Fruit fly (Drosophila melanogaster) whole organism, embryonic: Measurements from ENCODE around the gene CG6048.

Source experiments
- ATbp ChIP-seq: fragments of 200-800 bp; sonication (Bioruptor generic); optimal IDR thresholded peaks from 2 replicates; lab custom pipeline; 2017; ENCODE audit warnings: missing biosample characterization, mild to moderate bottlenecking, missing genetic modification characterization, missing genetic modification reagents
- Adf1 ChIP-seq: fragments of 200-800 bp; sonication (Bioruptor generic); IDR thresholded peaks from 2 replicates; pipeline ENCODE4 v1.3.6; 2022; ENCODE audit warnings: missing biosample characterization, missing genetic modification characterization
- Atf6 ChIP-seq: fragments of 200-800 bp; sonication (Bioruptor generic); IDR thresholded peaks from 2 replicates; pipeline ENCODE4 v1.3.6; 2022; ENCODE audit warnings: missing biosample characterization, missing genetic modification characterization
- CG11560 ChIP-seq: fragments of 200-800 bp; sonication (Bioruptor generic); IDR thresholded peaks from 3 replicates; pipeline ENCODE4 v1.3.6; 2022; ENCODE audit warnings: missing biosample characterization, missing genetic modification characterization
- CG11696 ChIP-seq: fragments of 200-800 bp; sonication (Bioruptor generic); IDR thresholded peaks from 2 replicates; pipeline ENCODE4 v1.3.6; 2022; ENCODE audit warnings: missing biosample characterization, missing genetic modification characterization
- CG12391 ChIP-seq: fragments of 200-800 bp; sonication (Bioruptor generic); optimal IDR thresholded peaks from 3 replicates; lab custom pipeline; 2018; ENCODE audit warnings: missing biosample characterization, mild to moderate bottlenecking, missing genetic modification characterization, moderate library complexity
- CG13296 ChIP-seq: fragments of 200-800 bp; sonication (Bioruptor generic); optimal IDR thresholded peaks from 3 replicates; lab custom pipeline; 2018; ENCODE audit warnings: missing biosample characterization, mild to moderate bottlenecking, missing genetic modification characterization
- CG14014 ChIP-seq: fragments of 200-800 bp; sonication (Bioruptor generic); IDR thresholded peaks from 2 replicates; pipeline ENCODE4 v1.3.6; 2022; ENCODE audit warnings: missing biosample characterization, missing genetic modification characterization
- CG15601 ChIP-seq: fragments of 200-800 bp; sonication (Bioruptor generic); optimal IDR thresholded peaks from 3 replicates; lab custom pipeline; 2019; ENCODE audit warnings: missing biosample characterization, mild to moderate bottlenecking, missing genetic modification characterization, moderate library complexity
- CG17361 ChIP-seq: fragments of 200-800 bp; sonication (Bioruptor generic); IDR thresholded peaks from 3 replicates; pipeline ENCODE4 v1.3.6; 2022; ENCODE audit warnings: missing biosample characterization, missing genetic modification characterization
- CG2116 ChIP-seq: fragments of 200-800 bp; sonication (Bioruptor generic); optimal IDR thresholded peaks from 3 replicates; lab custom pipeline; 2018; ENCODE audit warnings: missing biosample characterization, mild to moderate bottlenecking, missing genetic modification characterization
- CG2129 ChIP-seq: fragments of 200-800 bp; sonication (Bioruptor generic); IDR thresholded peaks from 2 replicates; pipeline ENCODE4 v1.3.6; 2022; ENCODE audit warnings: missing biosample characterization, missing genetic modification characterization; ENCODE audit not compliant: partially characterized antibody
- CG30020 ChIP-seq: fragments of 200-800 bp; optimal IDR thresholded peaks from 2 replicates; lab custom pipeline; 2019; ENCODE audit warnings: missing biosample characterization, mild to moderate bottlenecking, missing genetic modification characterization, moderate library complexity
- CG32532 ChIP-seq: fragments of 200-800 bp; sonication (Bioruptor generic); IDR thresholded peaks from 2 replicates; pipeline ENCODE4 v1.3.6; 2022; ENCODE audit warnings: missing biosample characterization, missing genetic modification characterization
- CG4282 ChIP-seq: fragments of 200-800 bp; sonication (Bioruptor generic); optimal IDR thresholded peaks from 2 replicates; lab custom pipeline; 2016; ENCODE audit warnings: missing biosample characterization, missing genetic modification characterization
- CG4404 ChIP-seq: fragments of 200-800 bp; sonication (Bioruptor generic); IDR thresholded peaks from 2 replicates; pipeline ENCODE4 v1.3.6; 2022; ENCODE audit warnings: missing biosample characterization, missing genetic modification characterization
- CG4707 ChIP-seq: fragments of 200-800 bp; sonication (Bioruptor generic); optimal IDR thresholded peaks from 2 replicates; lab custom pipeline; 2018; ENCODE audit warnings: missing biosample characterization, mild to moderate bottlenecking, missing genetic modification characterization, moderate library complexity
- CG7786 ChIP-seq: fragments of 200-800 bp; sonication (Bioruptor generic); optimal IDR thresholded peaks from 2 replicates; lab custom pipeline; 2016; ENCODE audit warnings: missing biosample characterization, missing genetic modification characterization
- CG7928 ChIP-seq: fragments of 200-800 bp; sonication (Bioruptor generic); optimal IDR thresholded peaks from 2 replicates; lab custom pipeline; 2017; ENCODE audit warnings: missing biosample characterization, mild to moderate bottlenecking, missing genetic modification characterization
- D ChIP-seq, 2 experiments: fragments of 200-800 bp in 1 of 2; fragments of >200 bp in 1 of 2; sonication (Bioruptor generic) in 1 of 2; optimal IDR thresholded peaks; 2 replicates in 1 of 2; 3 replicates in 1 of 2; lab custom pipeline; 2017; ENCODE audit warnings: mild to moderate bottlenecking in 1 of 2, missing biosample characterization in 1 of 2, missing genetic modification characterization in 1 of 2, missing genetic modification reagents in 1 of 2
- Doc3 ChIP-seq: fragments of 200-800 bp; sonication (Bioruptor generic); IDR thresholded peaks from 3 replicates; pipeline ENCODE4 v1.3.6; 2022; ENCODE audit warnings: missing biosample characterization, missing genetic modification characterization; ENCODE audit not compliant: partially characterized antibody
- E2f2 ChIP-seq: fragments of 200-800 bp; sonication (Bioruptor generic); IDR thresholded peaks from 2 replicates; pipeline ENCODE4 v1.3.6; 2022; ENCODE audit warnings: missing biosample characterization, missing genetic modification characterization
- Eip74EF ChIP-seq, 2 experiments: fragments of 200-800 bp in 1 of 2; fragments of >200 bp in 1 of 2; sonication (Bioruptor generic) in 1 of 2; optimal IDR thresholded peaks; 2 replicates each; lab custom pipeline; 2017 to 2019; ENCODE audit warnings: missing biosample characterization in 2 of 2, missing genetic modification characterization in 2 of 2, mild to moderate bottlenecking in 1 of 2, moderate library complexity in 1 of 2
- HLH3B ChIP-seq: fragments of 200-800 bp; sonication (Bioruptor generic); IDR thresholded peaks from 2 replicates; pipeline ENCODE4 v1.3.6; 2022; ENCODE audit warnings: missing biosample characterization, missing genetic modification characterization
- HLH4C ChIP-seq: fragments of 200-800 bp; sonication (Bioruptor generic); IDR thresholded peaks from 3 replicates; pipeline ENCODE4 v1.3.6; 2022; ENCODE audit warnings: missing biosample characterization, missing genetic modification characterization; ENCODE audit not compliant: partially characterized antibody
- Nf-YA ChIP-seq: fragments of 200-800 bp; sonication (Bioruptor generic); IDR thresholded peaks from 2 replicates; pipeline ENCODE4 v1.3.6; 2022; ENCODE audit warnings: missing biosample characterization, missing genetic modification characterization
- Opbp ChIP-seq: fragments of 200-800 bp; sonication (Bioruptor generic); IDR thresholded peaks from 3 replicates; pipeline ENCODE4 v1.3.6; 2022; ENCODE audit warnings: missing biosample characterization, missing genetic modification characterization; ENCODE audit not compliant: partially characterized antibody
- Ptx1 ChIP-seq: fragments of 200-800 bp; sonication (Bioruptor generic); IDR thresholded peaks from 2 replicates; pipeline ENCODE4 v1.3.6; 2022; ENCODE audit warnings: missing biosample characterization, missing genetic modification characterization
- Taf1 ChIP-seq: fragments of 200-800 bp; sonication (Bioruptor generic); IDR thresholded peaks from 2 replicates; pipeline ENCODE4 v1.3.6; 2022; ENCODE audit warnings: missing biosample characterization, missing genetic modification characterization
- YL-1 ChIP-seq: fragments of 200-800 bp; sonication (Bioruptor generic); optimal IDR thresholded peaks from 3 replicates; lab custom pipeline; 2017; ENCODE audit warnings: missing biosample characterization, mild to moderate bottlenecking, missing genetic modification characterization
- ab ChIP-seq: fragments of 200-800 bp; sonication (Bioruptor generic); optimal IDR thresholded peaks from 2 replicates; lab custom pipeline; 2016; ENCODE audit warnings: missing biosample characterization, missing genetic modification characterization
- al ChIP-seq: fragments of 200-800 bp; sonication (Bioruptor generic); IDR thresholded peaks from 2 replicates; pipeline ENCODE4 v1.3.6; 2022; ENCODE audit warnings: missing biosample characterization, missing genetic modification characterization
- aop ChIP-seq: fragments of 200-800 bp; sonication (Bioruptor generic); IDR thresholded peaks from 2 replicates; pipeline ENCODE4 v1.3.6; 2022; ENCODE audit warnings: missing biosample characterization, missing genetic modification characterization
- btn ChIP-seq: fragments of 200-800 bp; sonication (Bioruptor generic); optimal IDR thresholded peaks from 2 replicates; lab custom pipeline; 2016; ENCODE audit warnings: missing biosample characterization, missing genetic modification characterization
- chn ChIP-seq: fragments of 200-800 bp; sonication (Bioruptor generic); optimal IDR thresholded peaks from 2 replicates; lab custom pipeline; 2016; ENCODE audit warnings: missing biosample characterization, missing genetic modification characterization
- fru ChIP-seq: fragments of >200 bp; optimal IDR thresholded peaks from 2 replicates; lab custom pipeline; 2017
- fu2 ChIP-seq: fragments of 200-800 bp; sonication (Bioruptor generic); optimal IDR thresholded peaks from 2 replicates; lab custom pipeline; 2016; ENCODE audit warnings: missing biosample characterization, missing genetic modification characterization
- gfzf ChIP-seq: fragments of 200-800 bp; sonication (Bioruptor generic); optimal IDR thresholded peaks from 2 replicates; lab custom pipeline; 2016; ENCODE audit warnings: missing biosample characterization, mild to moderate bottlenecking, missing genetic modification characterization, moderate library complexity
- inv ChIP-seq: fragments of 200-800 bp; sonication (Bioruptor generic); IDR thresholded peaks from 2 replicates; pipeline ENCODE4 v1.3.6; 2022; ENCODE audit warnings: missing biosample characterization, missing genetic modification characterization; ENCODE audit not compliant: partially characterized antibody
- mirr ChIP-seq: fragments of 200-800 bp; sonication (Bioruptor generic); optimal IDR thresholded peaks from 3 replicates; lab custom pipeline; 2018; ENCODE audit warnings: missing biosample characterization, mild to moderate bottlenecking, missing genetic modification characterization
- otp ChIP-seq: fragments of 200-800 bp; sonication (Bioruptor generic); IDR thresholded peaks from 3 replicates; pipeline ENCODE4, ENCODE4 v1.3.6; 2022; ENCODE audit warnings: missing biosample characterization, missing genetic modification characterization
- run ChIP-seq: fragments of 200-800 bp; sonication (Bioruptor generic); optimal IDR thresholded peaks from 3 replicates; lab custom pipeline; 2018; ENCODE audit warnings: missing biosample characterization, mild to moderate bottlenecking, missing genetic modification characterization
- sens-2 ChIP-seq: fragments of 200-800 bp; sonication (Bioruptor generic); IDR thresholded peaks from 2 replicates; pipeline ENCODE4 v1.3.6; 2022; ENCODE audit warnings: missing biosample characterization, missing genetic modification characterization
- seq ChIP-seq: fragments of 200-800 bp; sonication (Bioruptor generic); IDR thresholded peaks from 2 replicates; pipeline ENCODE4 v1.3.6; 2022; ENCODE audit warnings: missing biosample characterization, missing genetic modification characterization
- shn ChIP-seq: fragments of 200-800 bp; sonication (Bioruptor generic); optimal IDR thresholded peaks from 3 replicates; lab custom pipeline; 2016; ENCODE audit warnings: missing biosample characterization, missing genetic modification characterization
- sisA ChIP-seq: fragments of 200-800 bp; sonication (Bioruptor generic); IDR thresholded peaks from 2 replicates; pipeline ENCODE4 v1.3.6; 2022; ENCODE audit warnings: missing biosample characterization, missing genetic modification characterization
- slp2 ChIP-seq: fragments of 200-800 bp; sonication (Bioruptor generic); optimal IDR thresholded peaks from 2 replicates; lab custom pipeline; 2016; ENCODE audit warnings: missing biosample characterization, missing genetic modification characterization
- stc ChIP-seq: fragments of 200-800 bp; sonication (Bioruptor generic); IDR thresholded peaks from 2 replicates; pipeline ENCODE4 v1.3.6; 2022; ENCODE audit warnings: missing biosample characterization, missing genetic modification characterization
- vvl ChIP-seq: fragments of 200-800 bp; sonication (Bioruptor generic); IDR thresholded peaks from 2 replicates; pipeline ENCODE4 v1.3.6; 2022; ENCODE audit warnings: missing biosample characterization, missing genetic modification characterization
- wor ChIP-seq: fragments of 200-800 bp; sonication (Bioruptor generic); IDR thresholded peaks from 2 replicates; pipeline ENCODE4 v1.3.6; 2022; ENCODE audit warnings: missing biosample characterization, missing genetic modification characterization

Gene CG6048

DNA sequence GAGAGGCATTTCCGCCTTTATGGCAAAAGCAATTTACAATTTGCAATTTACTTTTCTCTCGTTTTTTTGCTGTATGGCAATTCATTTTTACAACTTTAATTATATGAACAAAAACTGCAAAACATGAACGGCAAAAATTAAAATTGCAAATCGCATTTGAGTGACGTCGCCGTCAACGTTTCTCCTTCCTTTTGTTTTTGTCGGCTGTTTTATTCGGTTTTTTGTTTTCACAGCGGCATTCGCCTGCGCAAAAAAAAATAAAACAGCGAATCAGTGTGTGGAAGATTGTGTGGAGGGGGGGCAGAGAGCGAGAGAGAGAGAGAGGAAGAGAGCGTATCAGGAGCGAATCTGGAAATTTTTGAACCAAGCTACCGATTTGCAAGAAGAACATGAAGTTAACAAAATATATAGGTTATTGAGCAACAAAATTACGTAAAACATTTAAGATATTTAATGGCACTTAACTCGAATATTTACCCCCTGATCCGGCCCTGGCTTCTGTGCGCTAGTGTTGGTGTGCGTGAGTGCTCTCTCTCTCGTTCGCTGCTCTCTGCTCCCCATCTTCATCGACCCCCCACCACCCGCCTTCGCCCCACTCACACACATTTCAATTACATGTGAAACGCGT is 33.8 kb upstream of the CG6048 start (continued):
- TF ChIP-seq CG11696 (peak; percentile 95), CG14014 (peak; percentile 99), Ptx1 (GFP tag; lab: Robert Waterston, UW) (peak; percentile 100), seq (GFP tag; lab: Robert Waterston, UW) (peak; percentile 99), fu2 (GFP tag; lab: Kevin White, UChicago) (peak; percentile 98), Doc3 (no peak), Adf1 (GFP tag; lab: Robert Waterston, UW) (peak; percentile 92), ATbp (peak; percentile 99), gfzf (peak; percentile 30), vvl (GFP tag; lab: Robert Waterston, UW) (peak; percentile 100), CG4707 (GFP tag; lab: Kevin White, UChicago) (peak; percentile 86), slp2 (GFP tag; lab: Kevin White, UChicago) (peak; percentile 98), fru (lab: Kevin White, UChicago) (no peak), run (tag; lab: Kevin White, UChicago) (peak; percentile 94), CG7928 (GFP tag; lab: Kevin White, UChicago) (peak; percentile 84), Atf6 (peak; percentile 99), D (optimal IDR thresholded peaks at IDR 0.05; lab: Kevin White, UChicago) (no peak), D (GFP tag; optimal IDR thresholded peaks at IDR 0.05; lab: Kevin White, UChicago) (peak; percentile 98), ab (GFP tag; lab: Kevin White, UChicago) (peak; percentile 99), otp (GFP tag; lab: Robert Waterston, UW) (peak; percentile 99), E2f2 (peak; percentile 89), HLH4C (GFP tag; lab: Robert Waterston, UW) (peak; percentile 78), shn (peak; percentile 98), CG12391 (tag; lab: Kevin White, UChicago) (peak; percentile 98), inv (GFP tag; lab: Robert Waterston, UW) (peak; percentile 90), CG2129 (no peak), sens-2 (GFP tag; lab: Robert Waterston, UW) (peak; percentile 98), btn (peak; percentile 97), CG2116 (peak; percentile 84), wor (GFP tag; lab: Robert Waterston, UW) (peak; percentile 98), sisA (peak; percentile 100), CG30020 (tag; lab: Kevin White, UChicago) (peak; percentile 82), CG17361 (GFP tag; lab: Robert Waterston, UW) (peak; percentile 97), aop (GFP tag; lab: Robert Waterston, UW) (peak; percentile 96), stc (GFP tag; lab: Robert Waterston, UW) (peak; percentile 99), CG4282 (GFP tag; lab: Kevin White, UChicago) (peak; percentile 96), Eip74EF (GFP tag; optimal IDR thresholded peaks at IDR 0.05; lab: Kevin White, UChicago) (peak in 1 of 2 experiments; percentile 97), Nf-YA (peak; percentile 98), CG13296 (GFP tag; lab: Kevin White, UChicago) (peak; percentile 99), CG11560 (tag; lab: Robert Waterston, UW) (peak; percentile 95), mirr (GFP tag; lab: Kevin White, UChicago) (peak; percentile 99), HLH3B (peak; percentile 100), Taf1 (GFP tag; lab: Robert Waterston, UW) (peak; percentile 100), CG32532 (GFP tag; lab: Robert Waterston, UW) (peak; percentile 100), Opbp (peak; percentile 96), YL-1 (GFP tag; lab: Kevin White, UChicago) (peak; percentile 95), CG7786 (GFP tag; lab: Kevin White, UChicago) (peak; percentile 99), CG4404 (GFP tag; lab: Robert Waterston, UW) (peak; percentile 99), al (peak; percentile 99), CG15601 (peak; percentile 96), chn (GFP tag; lab: Kevin White, UChicago) (peak; percentile 99)
